Fruit fly (Drosophila melanogaster) whole organism, adult: ENCODE measurements around the gene uncNacbeta.
A peak's percentile ranks its signal among the peaks of the same experiment; 100 is the strongest.

Experiments
- CG11617 ChIP-seq: fragments of 200-800 bp; sonication (Bioruptor generic); optimal IDR thresholded peaks from 2 replicates; lab custom pipeline; 2017; ENCODE audit warnings: mild to moderate bottlenecking, missing biosample characterization, missing genetic modification reagents, missing genetic modification characterization
- CG12768 ChIP-seq: fragments of 200-800 bp; sonication (Bioruptor generic); optimal IDR thresholded peaks from 2 replicates; lab custom pipeline; 2017; ENCODE audit warnings: missing biosample characterization, missing genetic modification characterization, mild to moderate bottlenecking, moderate library complexity, missing genetic modification reagents
- CG14711 ChIP-seq: fragments of 200-800 bp; sonication (Bioruptor generic); optimal IDR thresholded peaks from 2 replicates; lab custom pipeline; 2018; ENCODE audit warnings: missing biosample characterization, mild to moderate bottlenecking, missing genetic modification characterization, moderate library complexity
- CG1620 ChIP-seq: fragments of 200-800 bp; sonication (Bioruptor generic); optimal IDR thresholded peaks from 2 replicates; lab custom pipeline; 2016; ENCODE audit warnings: missing biosample characterization, missing genetic modification characterization
- CG33017 ChIP-seq: fragments of 200-800 bp; sonication (Bioruptor generic); optimal IDR thresholded peaks from 2 replicates; lab custom pipeline; 2018; ENCODE audit warnings: missing biosample characterization, mild to moderate bottlenecking, missing genetic modification characterization, moderate library complexity
- CG5204 ChIP-seq: fragments of 200-800 bp; sonication (Bioruptor generic); optimal IDR thresholded peaks from 2 replicates; lab custom pipeline; 2016; ENCODE audit warnings: missing biosample characterization, missing genetic modification characterization
- CG7045 ChIP-seq: fragments of 200-800 bp; sonication (Bioruptor generic); optimal IDR thresholded peaks from 2 replicates; lab custom pipeline; 2017; ENCODE audit warnings: missing biosample characterization, mild to moderate bottlenecking, missing genetic modification characterization
- CG7101 ChIP-seq: fragments of 200-800 bp; sonication (Bioruptor generic); optimal IDR thresholded peaks from 2 replicates; lab custom pipeline; 2018; ENCODE audit warnings: missing biosample characterization, mild to moderate bottlenecking, missing genetic modification characterization, moderate library complexity
- Clk ChIP-seq: fragments of 200-800 bp; sonication (Bioruptor generic); optimal IDR thresholded peaks from 2 replicates; lab custom pipeline; 2017; ENCODE audit warnings: missing biosample characterization, missing genetic modification characterization
- Crg-1 ChIP-seq: fragments of 200-800 bp; sonication (Bioruptor generic); optimal IDR thresholded peaks from 2 replicates; lab custom pipeline; 2016; ENCODE audit warnings: missing biosample characterization, missing genetic modification characterization
- Hr96 ChIP-seq: fragments of 200-800 bp; sonication (Bioruptor generic); optimal IDR thresholded peaks from 2 replicates; lab custom pipeline; 2016; ENCODE audit warnings: missing biosample characterization, missing genetic modification characterization
- Mnt ChIP-seq: fragments of 200-800 bp; sonication (Bioruptor generic); optimal IDR thresholded peaks from 2 replicates; lab custom pipeline; 2016; ENCODE audit warnings: missing biosample characterization, mild to moderate bottlenecking, missing genetic modification characterization
- bab1 ChIP-seq: fragments of 200-800 bp; sonication (Bioruptor generic); optimal IDR thresholded peaks from 3 replicates; lab custom pipeline; 2019; ENCODE audit warnings: missing biosample characterization, mild to moderate bottlenecking, missing genetic modification characterization, moderate library complexity
- cic ChIP-seq: fragments of 200-800 bp; sonication (Bioruptor generic); optimal IDR thresholded peaks from 2 replicates; lab custom pipeline; 2017; ENCODE audit warnings: missing biosample characterization, mild to moderate bottlenecking, missing genetic modification characterization, moderate library complexity
- cnc ChIP-seq, 2 experiments: fragments of >200 bp; optimal IDR thresholded peaks; 2 replicates each; lab custom pipeline; 2017
- kay ChIP-seq: fragments of 200-800 bp; sonication (Bioruptor generic); peaks from one replicate; lab custom pipeline; 2016; ENCODE audit warnings: missing biosample characterization, missing genetic modification characterization, borderline replicate concordance
- ovo ChIP-seq: fragments of 200-800 bp; sonication (Bioruptor generic); optimal IDR thresholded peaks from 2 replicates; lab custom pipeline; 2016; ENCODE audit warnings: missing biosample characterization, missing genetic modification characterization
- pad ChIP-seq: fragments of 200-800 bp; sonication (Bioruptor generic); optimal IDR thresholded peaks from 3 replicates; lab custom pipeline; 2017; ENCODE audit warnings: missing biosample characterization, missing genetic modification characterization, mild to moderate bottlenecking, moderate library complexity, missing genetic modification reagents
- tj ChIP-seq: fragments of 200-800 bp; sonication (Bioruptor generic); optimal IDR thresholded peaks from 3 replicates; lab custom pipeline; 2017; ENCODE audit warnings: missing biosample characterization, mild to moderate bottlenecking, missing genetic modification characterization, moderate library complexity
- toe ChIP-seq: fragments of 200-800 bp; sonication (Bioruptor generic); optimal IDR thresholded peaks from 2 replicates; lab custom pipeline; 2016; ENCODE audit warnings: missing biosample characterization, missing genetic modification characterization

The uncNacbeta gene

dm6 chr2L:563769-564550, at the start of gene uncNacbeta, which contains the start of gene CG2794:
Gene uncNacbeta, minus strand, starts transcription at chr2L:563819.
Gene CG2794, plus strand, starts transcription at chr2L:564163.
- TF ChIP-seq Mnt (GFP tag; lab: Kevin White, UChicago): peak; percentile 79
- no peak for TF ChIP-seq Hr96
- no peak for TF ChIP-seq CG33017
- no peak for TF ChIP-seq CG7045 (GFP tag; lab: Kevin White, UChicago)
- peak; percentile 47 for TF ChIP-seq bab1 (GFP tag; lab: Kevin White, UChicago)
- TF ChIP-seq CG7101 (tag; lab: Kevin White, UChicago): peak; percentile 39
- no peak for TF ChIP-seq pad
- TF ChIP-seq cic (GFP tag; lab: Kevin White, UChicago): peak; percentile 8

dm6 chr2L:612778-613177, 49.2 kb upstream of the uncNacbeta start:
- TF ChIP-seq CG14711 (tag; lab: Kevin White, UChicago) (no peak), CG7101 (tag; lab: Kevin White, UChicago) (no peak)

- TF ChIP-seq CG14711 (tag; lab: Kevin White, UChicago): no peak
These were observed 45.9 kb upstream of the uncNacbeta start for dm6 chr2L:609497-609896.

- TF ChIP-seq Crg-1 (GFP tag; lab: Kevin White, UChicago) (no peak), CG12768 (GFP tag; lab: Kevin White, UChicago) (no peak), cnc (optimal IDR thresholded peaks at IDR 0.05; lab: Kevin White, UChicago) (no peak), kay (no peak), toe (GFP tag; lab: Kevin White, UChicago) (no peak), ovo (GFP tag; lab: Kevin White, UChicago) (no peak), CG33017 (no peak), tj (no peak), CG14711 (tag; lab: Kevin White, UChicago) (no peak), CG7045 (GFP tag; lab: Kevin White, UChicago) (no peak), cic (GFP tag; lab: Kevin White, UChicago) (no peak), CG11617 (no peak), Clk (GFP tag; lab: Kevin White, UChicago) (no peak), Hr96 (no peak), CG5204 (no peak), Mnt (GFP tag; lab: Kevin White, UChicago) (no peak)
These were observed 44.5 kb upstream of the uncNacbeta start for dm6 chr2L:608143-608542.

- TF ChIP-seq Clk (GFP tag; lab: Kevin White, UChicago) (no peak), ovo (GFP tag; lab: Kevin White, UChicago) (no peak), cic (GFP tag; lab: Kevin White, UChicago) (no peak), bab1 (GFP tag; lab: Kevin White, UChicago) (no peak), Hr96 (no peak), CG12768 (GFP tag; lab: Kevin White, UChicago) (no peak)
These were observed 43.3 kb upstream of the uncNacbeta start for dm6 chr2L:606952-607351.

dm6 chr2L:606165-606564, 42.5 kb upstream of the uncNacbeta start:
- TF ChIP-seq cic (GFP tag; lab: Kevin White, UChicago) (no peak), CG33017 (no peak), CG5204 (no peak), CG12768 (GFP tag; lab: Kevin White, UChicago) (no peak), Mnt (GFP tag; lab: Kevin White, UChicago) (no peak), CG1620 (GFP tag; lab: Kevin White, UChicago) (no peak), bab1 (GFP tag; lab: Kevin White, UChicago) (no peak), CG11617 (no peak), CG7045 (GFP tag; lab: Kevin White, UChicago) (no peak), toe (GFP tag; lab: Kevin White, UChicago) (no peak)

- TF ChIP-seq pad (no peak), cnc (optimal IDR thresholded peaks at IDR 0.05; lab: Kevin White, UChicago) (no peak), CG7045 (GFP tag; lab: Kevin White, UChicago) (no peak), CG1620 (GFP tag; lab: Kevin White, UChicago) (no peak), Crg-1 (GFP tag; lab: Kevin White, UChicago) (no peak), CG12768 (GFP tag; lab: Kevin White, UChicago) (no peak), cic (GFP tag; lab: Kevin White, UChicago) (no peak), bab1 (GFP tag; lab: Kevin White, UChicago) (no peak), CG7101 (tag; lab: Kevin White, UChicago) (no peak), CG33017 (no peak), tj (no peak), Hr96 (no peak), Mnt (GFP tag; lab: Kevin White, UChicago) (no peak), kay (no peak), Clk (GFP tag; lab: Kevin White, UChicago) (no peak), CG5204 (no peak), CG11617 (no peak), CG14711 (tag; lab: Kevin White, UChicago) (no peak), ovo (GFP tag; lab: Kevin White, UChicago) (no peak)
These were observed 40.4 kb upstream of the uncNacbeta start for dm6 chr2L:604060-604459.
